Fruit fly (Drosophila melanogaster) whole organism, wandering third instar larva: ENCODE results near the gene CG4660.
A peak's percentile ranks its signal among the peaks of the same experiment; 100 is the strongest.

ENCODE experiments used
- Abd-B ChIP-seq: fragments of >200 bp; optimal IDR thresholded peaks from 2 replicates; lab custom pipeline; 2017; ENCODE audit warnings: missing biosample characterization, missing genetic modification characterization
- CG32264 ChIP-seq: fragments of 200-800 bp; sonication (Bioruptor generic); optimal IDR thresholded peaks from 2 replicates; lab custom pipeline; 2016; ENCODE audit warnings: missing biosample characterization, missing genetic modification characterization
- CG9705 ChIP-seq: fragments of 200-800 bp; sonication (Bioruptor generic); optimal IDR thresholded peaks from 2 replicates; lab custom pipeline; 2018; ENCODE audit warnings: missing biosample characterization, mild to moderate bottlenecking, missing genetic modification characterization
- CrebA ChIP-seq: fragments of 200-800 bp; sonication (Bioruptor generic); optimal IDR thresholded peaks from 2 replicates; lab custom pipeline; 2016; ENCODE audit warnings: missing biosample characterization, mild to moderate bottlenecking, missing genetic modification characterization, borderline replicate concordance
- Dfd ChIP-seq: fragments of >200 bp; optimal IDR thresholded peaks from 2 replicates; lab custom pipeline; 2017; ENCODE audit warnings: missing biosample characterization, missing genetic modification characterization
- Dif ChIP-seq: fragments of 200-275, 200-300 bp; sonication (Bioruptor generic); optimal IDR thresholded peaks from 2 replicates; lab custom pipeline; 2018; ENCODE audit warnings: missing biosample characterization, missing genetic modification characterization; ENCODE audit not compliant: partially characterized antibody
- GATAd ChIP-seq: sonication (Bioruptor generic); optimal IDR thresholded peaks from 2 replicates; lab custom pipeline; 2016; ENCODE audit warnings: missing biosample characterization, missing genetic modification characterization
- HLH106 ChIP-seq: fragments of 200-800 bp; optimal IDR thresholded peaks from 3 replicates; lab custom pipeline; 2019; ENCODE audit warnings: missing biosample characterization, mild to moderate bottlenecking, missing genetic modification characterization, moderate library complexity
- Hnf4 ChIP-seq: fragments of 200-800 bp; sonication (Bioruptor generic); optimal IDR thresholded peaks from 2 replicates; lab custom pipeline; 2016; ENCODE audit warnings: missing biosample characterization, mild to moderate bottlenecking, missing genetic modification characterization
- Hr83 ChIP-seq: fragments of 200-300 bp; sonication (Bioruptor generic); optimal IDR thresholded peaks from 2 replicates; lab custom pipeline; 2016; ENCODE audit warnings: missing biosample characterization, mild to moderate bottlenecking, missing genetic modification characterization, moderate library complexity; ENCODE audit not compliant: poor library complexity, severe bottlenecking
- Jra ChIP-seq: sonication (Bioruptor generic); optimal IDR thresholded peaks from 2 replicates; lab custom pipeline; 2016; ENCODE audit warnings: missing biosample characterization, missing genetic modification characterization
- Mio ChIP-seq: sonication (Bioruptor generic); optimal IDR thresholded peaks from 2 replicates; lab custom pipeline; 2016; ENCODE audit warnings: missing biosample characterization, missing genetic modification characterization
- Myc ChIP-seq: fragments of >200 bp; optimal IDR thresholded peaks from 2 replicates; lab custom pipeline; 2017
- N ChIP-seq: fragments of >200 bp; optimal IDR thresholded peaks from 2 replicates; lab custom pipeline; 2018; ENCODE audit warnings: missing biosample characterization, missing external identifiers, missing genetic modification characterization
- OdsH ChIP-seq: fragments of 200-800 bp; sonication (Bioruptor generic); optimal IDR thresholded peaks from 2 replicates; lab custom pipeline; 2016; ENCODE audit warnings: missing biosample characterization, mild to moderate bottlenecking, missing genetic modification characterization
- Rel ChIP-seq, 2 experiments: fragments of 200-800 bp; sonication (Bioruptor generic) in 1 of 2; optimal IDR thresholded peaks; 2 replicates in 1 of 2; 3 replicates in 1 of 2; lab custom pipeline; 2016 to 2019; ENCODE audit warnings: mild to moderate bottlenecking in 2 of 2, missing biosample characterization in 2 of 2, missing genetic modification characterization in 2 of 2, moderate library complexity in 1 of 2
- Sp1 ChIP-seq: fragments of 200-800 bp; sonication (Bioruptor generic); optimal IDR thresholded peaks from 3 replicates; lab custom pipeline; 2019; ENCODE audit warnings: missing biosample characterization, mild to moderate bottlenecking, missing genetic modification characterization, moderate library complexity
- Vsx2 ChIP-seq: fragments of 200-300, 225-300 bp; sonication (Bioruptor generic); optimal IDR thresholded peaks from 2 replicates; lab custom pipeline; 2018; ENCODE audit warnings: missing biosample characterization, missing genetic modification characterization; ENCODE audit not compliant: partially characterized antibody
- br ChIP-seq: fragments of 200-800 bp; sonication (Bioruptor generic); optimal IDR thresholded peaks from 2 replicates; lab custom pipeline; 2016; ENCODE audit warnings: missing biosample characterization, missing genetic modification characterization
- brk ChIP-seq: fragments of 200-800 bp; sonication (Bioruptor generic); optimal IDR thresholded peaks from 2 replicates; lab custom pipeline; 2016; ENCODE audit warnings: missing biosample characterization, mild to moderate bottlenecking, missing genetic modification characterization
- dmrt93B ChIP-seq: fragments of 200-800 bp; sonication (Bioruptor generic); optimal IDR thresholded peaks from 2 replicates; lab custom pipeline; 2018; ENCODE audit warnings: missing biosample characterization, mild to moderate bottlenecking, missing genetic modification characterization
- dsf ChIP-seq: sonication (Bioruptor generic); optimal IDR thresholded peaks from 2 replicates; lab custom pipeline; 2016; ENCODE audit warnings: missing biosample characterization, missing genetic modification characterization, borderline replicate concordance
- ey ChIP-seq: fragments of 200-800 bp; sonication (Bioruptor generic); optimal IDR thresholded peaks from 2 replicates; lab custom pipeline; 2016; ENCODE audit warnings: missing biosample characterization, missing genetic modification characterization
- foxo ChIP-seq, 2 experiments: fragments of 200-800 bp; sonication (Bioruptor generic); optimal IDR thresholded peaks; 2 replicates in 1 of 2; 3 replicates in 1 of 2; lab custom pipeline; 2016 to 2017; ENCODE audit warnings: missing biosample characterization in 2 of 2, missing genetic modification characterization in 2 of 2
- fru ChIP-seq: fragments of 200-800 bp; sonication (Bioruptor generic); optimal IDR thresholded peaks from 3 replicates; lab custom pipeline; 2016; ENCODE audit warnings: missing biosample characterization, mild to moderate bottlenecking, missing genetic modification characterization
- h ChIP-seq: fragments of 200-800 bp; sonication (Bioruptor generic); optimal IDR thresholded peaks from 3 replicates; lab custom pipeline; 2016; ENCODE audit warnings: missing biosample characterization, mild to moderate bottlenecking, missing genetic modification characterization
- jim ChIP-seq: fragments of 175-275, 200-325 bp; sonication (Bioruptor generic); optimal IDR thresholded peaks from 2 replicates; lab custom pipeline; 2016; ENCODE audit warnings: missing biosample characterization, mild to moderate bottlenecking, missing genetic modification characterization
- lola ChIP-seq: fragments of >200 bp; optimal IDR thresholded peaks from 2 replicates; lab custom pipeline; 2017; ENCODE audit warnings: missing biosample characterization, missing genetic modification characterization
- pan ChIP-seq: fragments of >200 bp; optimal IDR thresholded peaks from 2 replicates; lab custom pipeline; 2017
- psq ChIP-seq: fragments of 200-800 bp; sonication (Bioruptor generic); optimal IDR thresholded peaks from 3 replicates; lab custom pipeline; 2017; ENCODE audit warnings: missing biosample characterization, mild to moderate bottlenecking, missing genetic modification characterization, moderate library complexity
- rgr ChIP-seq: fragments of 200-800 bp; sonication (Bioruptor generic); optimal IDR thresholded peaks from 3 replicates; lab custom pipeline; 2016; ENCODE audit warnings: missing biosample characterization, mild to moderate bottlenecking, missing genetic modification characterization
- sage ChIP-seq: fragments of 200-800 bp; sonication (Bioruptor generic); optimal IDR thresholded peaks from 2 replicates; lab custom pipeline; 2016; ENCODE audit warnings: missing biosample characterization, mild to moderate bottlenecking, missing genetic modification characterization
- sv ChIP-seq: fragments of 200-800 bp; sonication (Bioruptor generic); optimal IDR thresholded peaks from 3 replicates; lab custom pipeline; 2016; ENCODE audit warnings: missing biosample characterization, missing genetic modification characterization
- usp ChIP-seq: fragments of >200 bp; optimal IDR thresholded peaks from 2 replicates; lab custom pipeline; 2017; ENCODE audit warnings: missing biosample characterization, missing genetic modification characterization
- woc ChIP-seq: sonication (Bioruptor generic); optimal IDR thresholded peaks from 2 replicates; lab custom pipeline; 2016; ENCODE audit warnings: missing biosample characterization, mild to moderate bottlenecking, missing genetic modification characterization

Gene CG4660

dm6 chrX:6031692-6032091 lies 49.5 kb downstream of the CG4660 start (continued):
- no peak for TF ChIP-seq Hr83 (GFP tag; lab: Kevin White, UChicago)

dm6 chrX:6030593-6030992 lies 50.6 kb downstream of the CG4660 start:
- TF ChIP-seq Dfd (GFP tag; lab: Kevin White, UChicago) (no peak), Vsx2 (GFP tag; lab: Kevin White, UChicago) (peak; percentile 93), CG9705 (GFP tag; lab: Kevin White, UChicago) (no peak), CG32264 (no peak), lola (GFP tag; lab: Kevin White, UChicago) (no peak), GATAd (GFP tag; lab: Kevin White, UChicago) (no peak)

dm6 chrX:6030010-6030409 lies 51.2 kb downstream of the CG4660 start:
- TF ChIP-seq woc (GFP tag; lab: Kevin White, UChicago), result peak; percentile 64
- peak; percentile 55 for TF ChIP-seq psq (GFP tag; lab: Kevin White, UChicago)
- TF ChIP-seq dsf (GFP tag; lab: Kevin White, UChicago), result no peak
- peak; percentile 58 for TF ChIP-seq CG9705 (GFP tag; lab: Kevin White, UChicago)
- TF ChIP-seq ey (GFP tag; lab: Kevin White, UChicago), result peak; percentile 75
- TF ChIP-seq Sp1 (GFP tag; lab: Kevin White, UChicago), result peak; percentile 69
- peak; percentile 35 for TF ChIP-seq sage (GFP tag; lab: Kevin White, UChicago)
- peak; percentile 68 for TF ChIP-seq h (GFP tag; lab: Kevin White, UChicago)
- TF ChIP-seq CrebA (GFP tag; lab: Kevin White, UChicago), result no peak
- TF ChIP-seq OdsH (GFP tag; lab: Kevin White, UChicago), result peak; percentile 58
- TF ChIP-seq HLH106 (tag; lab: Kevin White, UChicago), result peak; percentile 76
- peak; percentile 76 for TF ChIP-seq fru (GFP tag; lab: Kevin White, UChicago)
- TF ChIP-seq CG32264, result peak; percentile 28
- TF ChIP-seq Mio, result no peak
- TF ChIP-seq usp (GFP tag; lab: Kevin White, UChicago), result no peak
- TF ChIP-seq Rel (GFP tag; optimal IDR thresholded peaks at IDR 0.05; lab: Kevin White, UChicago), result no peak
- TF ChIP-seq Rel (tag; optimal IDR thresholded peaks at IDR 0.05; lab: Kevin White, UChicago), result peak; percentile 19
- TF ChIP-seq sv (GFP tag; lab: Kevin White, UChicago), result no peak
- TF ChIP-seq br (GFP tag; lab: Kevin White, UChicago), result peak; percentile 74
- peak in 1 of 2 experiments; percentile 78 for TF ChIP-seq foxo (GFP tag; optimal IDR thresholded peaks at IDR 0.05; lab: Kevin White, UChicago)
- peak; percentile 60 for TF ChIP-seq rgr (GFP tag; lab: Kevin White, UChicago)
- peak; percentile 43 for TF ChIP-seq dmrt93B (GFP tag; lab: Kevin White, UChicago)
- no peak for TF ChIP-seq Dif (GFP tag; lab: Kevin White, UChicago)
- TF ChIP-seq brk (GFP tag; lab: Kevin White, UChicago), result peak; percentile 7
- peak; percentile 18 for TF ChIP-seq Hnf4 (GFP tag; lab: Kevin White, UChicago)
- no peak for TF ChIP-seq Abd-B (GFP tag; lab: Kevin White, UChicago)

DNA sequence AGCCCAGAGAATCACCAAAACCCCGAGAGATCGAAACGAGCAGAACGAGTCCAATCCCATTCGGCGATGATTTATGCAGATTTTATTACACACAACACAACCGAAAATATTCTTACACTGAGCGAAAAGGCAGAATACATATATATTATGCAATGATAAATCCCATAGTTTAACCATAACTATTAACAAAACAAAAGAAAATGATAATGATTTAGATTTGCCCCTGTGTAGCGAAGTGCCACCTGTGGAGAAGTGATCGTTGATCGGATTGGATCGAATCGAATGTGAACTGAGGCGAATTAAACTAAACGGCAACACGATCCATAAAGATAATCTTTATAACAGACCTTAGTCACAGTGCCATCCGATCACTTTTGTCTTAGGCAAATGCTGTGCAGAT lies 52.2 kb downstream of the CG4660 start:
- TF ChIP-seq Myc (lab: Kevin White, UChicago) (no peak), Rel (GFP tag; optimal IDR thresholded peaks at IDR 0.05; lab: Kevin White, UChicago) (no peak), Rel (tag; optimal IDR thresholded peaks at IDR 0.05; lab: Kevin White, UChicago) (no peak), Hr83 (GFP tag; lab: Kevin White, UChicago) (no peak), usp (GFP tag; lab: Kevin White, UChicago) (no peak), Sp1 (GFP tag; lab: Kevin White, UChicago) (no peak), N (GFP tag; lab: Kevin White, UChicago) (no peak), pan (no peak), Jra (GFP tag; lab: Kevin White, UChicago) (no peak), woc (GFP tag; lab: Kevin White, UChicago) (no peak), CrebA (GFP tag; lab: Kevin White, UChicago) (no peak), dmrt93B (GFP tag; lab: Kevin White, UChicago) (no peak), dsf (GFP tag; lab: Kevin White, UChicago) (no peak), sage (GFP tag; lab: Kevin White, UChicago) (no peak), jim (no peak), CG32264 (no peak), Abd-B (GFP tag; lab: Kevin White, UChicago) (no peak)
